Worm (Caenorhabditis elegans) whole organism, young adult: ENCODE results near the gene C29F7.1.

Source experiments
- C17E4.6 ChIP-seq: fragments of 200-800 bp; sonication (Bioruptor generic); IDR thresholded peaks from 2 replicates; pipeline ENCODE4 v1.3.6; 2022; ENCODE audit warnings: missing genetic modification reagents, missing genetic modification characterization, missing compliant biosample characterization
- F10E7.11 ChIP-seq: sonication (generic microtip); optimal IDR thresholded peaks from 2 replicates; lab custom pipeline; 2017; ENCODE audit warnings: mild to moderate bottlenecking, missing genetic modification characterization, moderate library complexity, missing compliant biosample characterization
- F22D6.2 ChIP-seq: sonication (generic microtip); optimal IDR thresholded peaks from 2 replicates; lab custom pipeline; 2016; ENCODE audit warnings: mild to moderate bottlenecking, missing genetic modification characterization, missing compliant biosample characterization
- F23B12.7 ChIP-seq: sonication (generic microtip); optimal IDR thresholded peaks from 2 replicates; lab custom pipeline; 2017; ENCODE audit warnings: missing genetic modification characterization, mild to moderate bottlenecking, missing compliant biosample characterization, antibody characterized with exemption, moderate library complexity; ENCODE audit not compliant: insufficient read depth
- F33H1.4 ChIP-seq: fragments of 200-800 bp; sonication (Bioruptor generic); IDR thresholded peaks from 2 replicates; pipeline ENCODE4 v1.3.6; 2022; ENCODE audit warnings: missing genetic modification reagents, missing genetic modification characterization, missing compliant biosample characterization
- F37B4.10 ChIP-seq: fragments of 200-800 bp; sonication (Bioruptor generic); IDR thresholded peaks from 2 replicates; pipeline ENCODE4 v1.3.6; 2022; ENCODE audit warnings: missing genetic modification characterization, missing compliant biosample characterization
- F39B2.1 ChIP-seq: fragments of 200-800 bp; sonication (Bioruptor generic); IDR thresholded peaks from 2 replicates; pipeline ENCODE4 v1.3.6; 2022; ENCODE audit warnings: missing genetic modification reagents, missing genetic modification characterization, missing compliant biosample characterization
- F52B5.7 ChIP-seq: sonication (generic microtip); optimal IDR thresholded peaks from 2 replicates; lab custom pipeline; 2016; ENCODE audit warnings: mild to moderate bottlenecking, missing genetic modification characterization, missing compliant biosample characterization
- F57C9.4 ChIP-seq: sonication (generic microtip); optimal IDR thresholded peaks from 2 replicates; lab custom pipeline; 2017; ENCODE audit warnings: mild to moderate bottlenecking, missing genetic modification characterization, missing compliant biosample characterization
- K11D2.4 ChIP-seq: fragments of 200-800 bp; sonication (Bioruptor generic); IDR thresholded peaks from 2 replicates; pipeline ENCODE4 v1.3.6; 2022; ENCODE audit warnings: missing genetic modification reagents, missing genetic modification characterization, missing compliant biosample characterization
- K12H6.12 ChIP-seq: fragments of 200-800 bp; sonication (Bioruptor generic); optimal IDR thresholded peaks from 2 replicates; lab custom pipeline; 2018; ENCODE audit warnings: mild to moderate bottlenecking, missing genetic modification characterization, missing compliant biosample characterization
- T26A5.8 ChIP-seq: sonication (generic microtip); optimal IDR thresholded peaks from 2 replicates; lab custom pipeline; 2016; ENCODE audit warnings: missing genetic modification characterization, missing compliant biosample characterization
- Y53F4B.3 ChIP-seq: fragments of 200-800 bp; sonication (Bioruptor generic); IDR thresholded peaks from 2 replicates; pipeline ENCODE4 v1.3.6; 2022; ENCODE audit warnings: missing genetic modification reagents, missing genetic modification characterization, missing compliant biosample characterization
- ZK185.1 ChIP-seq: sonication (generic microtip); optimal IDR thresholded peaks from 2 replicates; lab custom pipeline; 2016; ENCODE audit warnings: mild to moderate bottlenecking, missing genetic modification characterization, missing compliant biosample characterization; ENCODE audit not compliant: poor library complexity, severe bottlenecking
- akir-1 ChIP-seq: fragments of 200-800 bp; sonication (Bioruptor generic); optimal IDR thresholded peaks from 2 replicates; lab custom pipeline; 2018; ENCODE audit warnings: mild to moderate bottlenecking, missing genetic modification characterization, moderate library complexity, missing compliant biosample characterization
- aptf-2 ChIP-seq: fragments of 200-800 bp; sonication (Bioruptor generic); conservative IDR thresholded peaks from 2 replicates; pipeline ENCODE4 v1.3.6; 2022; ENCODE audit warnings: missing genetic modification reagents, missing genetic modification characterization, missing compliant biosample characterization
- chd-7 ChIP-seq: sonication (generic microtip); optimal IDR thresholded peaks from 2 replicates; lab custom pipeline; 2016; ENCODE audit warnings: mild to moderate bottlenecking, missing genetic modification characterization, moderate library complexity, missing compliant biosample characterization
- die-1 ChIP-seq: sonication (generic microtip); optimal IDR thresholded peaks from 2 replicates; lab custom pipeline; 2016; ENCODE audit warnings: missing genotype, mild to moderate bottlenecking, missing genetic modification characterization, missing compliant biosample characterization
- efl-1 ChIP-seq: fragments of 150-350 bp; optimal IDR thresholded peaks from 2 replicates; lab custom pipeline; 2014; ENCODE audit warnings: missing biosample characterization, missing genetic modification reagents, missing genetic modification characterization
- egl-44 ChIP-seq: fragments of 200-800 bp; sonication (Bioruptor generic); IDR thresholded peaks from 2 replicates; pipeline ENCODE4 v1.3.6; 2022; ENCODE audit warnings: missing genetic modification reagents, missing genetic modification characterization, missing compliant biosample characterization
- egrh-3 ChIP-seq: fragments of 200-800 bp; sonication (Bioruptor generic); IDR thresholded peaks from 2 replicates; pipeline ENCODE4 v1.3.6; 2022; ENCODE audit warnings: missing genetic modification reagents, missing genetic modification characterization, missing compliant biosample characterization
- fkh-3 ChIP-seq: sonication (generic microtip); optimal IDR thresholded peaks from 2 replicates; lab custom pipeline; 2016; ENCODE audit warnings: mild to moderate bottlenecking, missing genetic modification characterization, missing compliant biosample characterization
- him-1 ChIP-seq: sonication (generic microtip); optimal IDR thresholded peaks from 2 replicates; lab custom pipeline; 2016; ENCODE audit warnings: missing genotype, missing genetic modification reagents, missing genetic modification characterization, missing compliant biosample characterization
- hlh-12 ChIP-seq: sonication (generic microtip); optimal IDR thresholded peaks from 2 replicates; lab custom pipeline; 2016; ENCODE audit warnings: missing genetic modification characterization, missing compliant biosample characterization
- hmg-20 ChIP-seq: fragments of 200-800 bp; sonication (Bioruptor generic); IDR thresholded peaks from 2 replicates; pipeline ENCODE4 v1.3.6; 2022; ENCODE audit warnings: missing genetic modification reagents, missing genetic modification characterization, missing compliant biosample characterization
- hrde-1 ChIP-seq: sonication (generic microtip); optimal IDR thresholded peaks from 2 replicates; lab custom pipeline; 2016; ENCODE audit warnings: missing genetic modification characterization, mild to moderate bottlenecking, missing compliant biosample characterization, moderate library complexity, missing genotype, missing genetic modification reagents, borderline replicate concordance
- lag-1 ChIP-seq: fragments of 200-800 bp; sonication (Bioruptor generic); IDR thresholded peaks from 2 replicates; pipeline ENCODE4 v1.3.6; 2022; ENCODE audit warnings: missing genetic modification reagents, missing genetic modification characterization, missing compliant biosample characterization
- lin-26 ChIP-seq: fragments of 200-800 bp; sonication (Bioruptor generic); IDR thresholded peaks from 2 replicates; pipeline ENCODE4 v1.3.6; 2022; ENCODE audit warnings: missing genetic modification reagents, missing genetic modification characterization, missing compliant biosample characterization
- lin-54 ChIP-seq: fragments of 200-800 bp; sonication (Bioruptor generic); optimal IDR thresholded peaks from 2 replicates; lab custom pipeline; 2018; ENCODE audit warnings: mild to moderate bottlenecking, missing genetic modification characterization, missing compliant biosample characterization
- lir-1 ChIP-seq: fragments of 200-800 bp; sonication (Bioruptor generic); conservative IDR thresholded peaks from 2 replicates; pipeline ENCODE4 v1.3.6; 2022; ENCODE audit warnings: missing genetic modification reagents, missing genetic modification characterization, missing compliant biosample characterization
- lsl-1 ChIP-seq: fragments of 200-800 bp; sonication (Bioruptor generic); optimal IDR thresholded peaks from 2 replicates; lab custom pipeline; 2018; ENCODE audit warnings: mild to moderate bottlenecking, missing genetic modification characterization, moderate library complexity, missing compliant biosample characterization
- mcd-1 ChIP-seq: fragments of 200-800 bp; sonication (Bioruptor generic); IDR thresholded peaks from 2 replicates; pipeline ENCODE4 v1.3.6; 2022; ENCODE audit warnings: missing genetic modification reagents, missing genetic modification characterization, missing compliant biosample characterization
- nfya-1 ChIP-seq: sonication (generic microtip); optimal IDR thresholded peaks from 2 replicates; lab custom pipeline; 2017; ENCODE audit warnings: antibody characterized with exemption, missing compliant biosample characterization, missing genetic modification characterization, borderline replicate concordance; ENCODE audit not compliant: insufficient read depth
- nhr-120 ChIP-seq: fragments of 200-800 bp; sonication (Bioruptor generic); IDR thresholded peaks from 2 replicates; pipeline ENCODE4 v1.3.6; 2022; ENCODE audit warnings: missing genetic modification characterization, missing compliant biosample characterization
- nhr-80 ChIP-seq: sonication (generic microtip); optimal IDR thresholded peaks from 2 replicates; lab custom pipeline; 2016; ENCODE audit warnings: missing genetic modification characterization, missing compliant biosample characterization
- nhr-90 ChIP-seq: sonication (generic microtip); optimal IDR thresholded peaks from 2 replicates; lab custom pipeline; 2016; ENCODE audit warnings: missing genotype, mild to moderate bottlenecking, missing genetic modification characterization, missing compliant biosample characterization
- rcor-1 ChIP-seq: fragments of 200-800 bp; sonication (Bioruptor generic); IDR thresholded peaks from 2 replicates; pipeline ENCODE4 v1.3.6; 2022; ENCODE audit warnings: missing genetic modification reagents, missing genetic modification characterization, missing compliant biosample characterization
- sdz-38 ChIP-seq: sonication (generic microtip); optimal IDR thresholded peaks from 2 replicates; lab custom pipeline; 2016; ENCODE audit warnings: missing genotype, missing genetic modification characterization, missing compliant biosample characterization
- sea-2 ChIP-seq: fragments of 200-800 bp; sonication (Bioruptor generic); IDR thresholded peaks from 2 replicates; pipeline ENCODE4 v1.3.6; 2022; ENCODE audit warnings: missing genetic modification characterization, missing compliant biosample characterization
- snpc-1.3 ChIP-seq: sonication (generic microtip); optimal IDR thresholded peaks from 2 replicates; lab custom pipeline; 2017; ENCODE audit warnings: missing genetic modification characterization, mild to moderate bottlenecking, missing compliant biosample characterization, antibody characterized with exemption, moderate library complexity, missing genotype, missing genetic modification reagents; ENCODE audit not compliant: insufficient read depth
- snpc-4 ChIP-seq, 5 experiments: fragments of 150-350 bp in 1 of 5; sonication (generic microtip) in 4 of 5; optimal IDR thresholded peaks; 2 replicates each; lab custom pipeline; 2014 to 2018; ENCODE audit warnings: missing genetic modification characterization in 5 of 5, missing biosample characterization in 3 of 5, antibody characterized with exemption in 2 of 5, mild to moderate bottlenecking in 2 of 5, missing compliant biosample characterization in 2 of 5, missing genotype in 2 of 5, moderate library complexity in 2 of 5, missing genetic modification reagents in 1 of 5
- somi-1 ChIP-seq: fragments of 200-800 bp; sonication (Bioruptor generic); optimal IDR thresholded peaks from 2 replicates; lab custom pipeline; 2018; ENCODE audit warnings: mild to moderate bottlenecking, missing genetic modification characterization, missing compliant biosample characterization
- sptf-2 ChIP-seq: fragments of 200-800 bp; sonication (Bioruptor generic); optimal IDR thresholded peaks from 2 replicates; lab custom pipeline; 2018; ENCODE audit warnings: mild to moderate bottlenecking, missing genetic modification characterization, missing compliant biosample characterization
- tbx-9 ChIP-seq: sonication (generic microtip); optimal IDR thresholded peaks from 2 replicates; lab custom pipeline; 2016; ENCODE audit warnings: borderline replicate concordance, missing genetic modification characterization, inconsistent platforms, missing compliant biosample characterization
- unc-130 ChIP-seq: sonication (generic microtip); optimal IDR thresholded peaks from 2 replicates; lab custom pipeline; 2016; ENCODE audit warnings: missing genetic modification reagents, missing genetic modification characterization, missing compliant biosample characterization
- ztf-22 ChIP-seq: fragments of 200-800 bp; sonication (Bioruptor generic); optimal IDR thresholded peaks from 2 replicates; lab custom pipeline; 2018; ENCODE audit warnings: mild to moderate bottlenecking, missing genetic modification characterization, moderate library complexity, missing compliant biosample characterization
- ztf-25 ChIP-seq: fragments of 200-800 bp; sonication (Bioruptor generic); IDR thresholded peaks from 2 replicates; pipeline ENCODE4 v1.3.6; 2022; ENCODE audit warnings: missing genetic modification reagents, missing genetic modification characterization, missing compliant biosample characterization
- ztf-6 ChIP-seq: fragments of 200-800 bp; sonication (Bioruptor generic); IDR thresholded peaks from 2 replicates; pipeline ENCODE4 v1.3.6; 2022; ENCODE audit warnings: missing genetic modification reagents, missing genetic modification characterization, missing compliant biosample characterization

C29F7.1 gene

ce11 chrX:13442446-13442845, 32.7 kb downstream of the C29F7.1 start (continued):
- TF ChIP-seq efl-1 (GFP tag; lab: Kevin White, UChicago) (no peak), him-1 (tag; lab: Kevin White, UChicago) (peak; percentile 79), chd-7 (no peak), egrh-3 (GFP tag; lab: Robert Waterston, UW) (no peak), somi-1 (GFP tag; lab: Kevin White, UChicago) (no peak), mcd-1 (peak; percentile 65), F52B5.7 (no peak), ztf-22 (GFP tag; lab: Kevin White, UChicago) (no peak), rcor-1 (GFP tag; lab: Robert Waterston, UW) (peak; percentile 68), lin-54 (peak; percentile 34), nhr-90 (tag; lab: Kevin White, UChicago) (peak; percentile 60), nhr-80 (tag; lab: Kevin White, UChicago) (peak; percentile 41), lag-1 (GFP tag; lab: Robert Waterston, UW) (no peak), F57C9.4 (tag; lab: Kevin White, UChicago) (no peak), hmg-20 (peak; percentile 33; the same call in 1 of the 2 replicates), F39B2.1 (GFP tag; lab: Robert Waterston, UW) (no peak), F10E7.11 (no peak), Y53F4B.3 (GFP tag; lab: Robert Waterston, UW) (peak; percentile 50; the same call in 1 of the 2 replicates), fkh-3 (no peak), ztf-6 (GFP tag; lab: Robert Waterston, UW) (no peak), C17E4.6 (GFP tag; lab: Robert Waterston, UW) (no peak), aptf-2 (no peak), hrde-1 (tag; lab: Kevin White, UChicago) (no peak), T26A5.8 (no peak), lsl-1 (GFP tag; lab: Kevin White, UChicago) (no peak), tbx-9 (tag; lab: Kevin White, UChicago) (no peak), sptf-2 (peak; percentile 6), nhr-120 (GFP tag; lab: Robert Waterston, UW) (no peak), F37B4.10 (no peak), F23B12.7 (tag; lab: Kevin White, UChicago) (peak; percentile 60), sea-2 (GFP tag; lab: Robert Waterston, UW) (no peak), hlh-12 (tag; lab: Kevin White, UChicago) (no peak), F22D6.2 (tag; lab: Kevin White, UChicago) (no peak), akir-1 (GFP tag; lab: Kevin White, UChicago) (no peak), ZK185.1 (tag; lab: Kevin White, UChicago) (peak; percentile 61), K11D2.4 (peak; percentile 60), K12H6.12 (tag; lab: Kevin White, UChicago) (no peak), snpc-1.3 (peak; percentile 53), unc-130 (GFP tag; lab: Kevin White, UChicago) (no peak), sdz-38 (tag; lab: Kevin White, UChicago) (no peak), die-1 (tag; lab: Kevin White, UChicago) (peak; percentile 79), F33H1.4 (no peak), ztf-25 (GFP tag; lab: Robert Waterston, UW) (no peak), egl-44 (peak; percentile 54; the same call in 1 of the 2 replicates), nfya-1 (tag; lab: Kevin White, UChicago) (no peak), lir-1 (no peak), lin-26 (GFP tag; lab: Robert Waterston, UW) (peak; percentile 84), snpc-4 (GFP tag; optimal IDR thresholded peaks at IDR 0.05; lab: Kevin White, UChicago) (peak; percentile 9), snpc-4 (tag; optimal IDR thresholded peaks at IDR 0.05; lab: Kevin White, UChicago) (peak in 3 of 4 experiments; percentile 31 to 65 (median 41))
